Fruit fly (Drosophila melanogaster) whole organism, embryonic: ENCODE data around the gene pkaap.

Source experiments
- ATbp ChIP-seq: fragments of 200-800 bp; sonication (Bioruptor generic); optimal IDR thresholded peaks from 2 replicates; lab custom pipeline; 2017; ENCODE audit warnings: missing biosample characterization, mild to moderate bottlenecking, missing genetic modification characterization, missing genetic modification reagents
- Adf1 ChIP-seq: fragments of 200-800 bp; sonication (Bioruptor generic); IDR thresholded peaks from 2 replicates; pipeline ENCODE4 v1.3.6; 2022; ENCODE audit warnings: missing biosample characterization, missing genetic modification characterization
- Bgb ChIP-seq: fragments of 200-800 bp; sonication (Bioruptor generic); IDR thresholded peaks from 2 replicates; pipeline ENCODE4 v1.3.6; 2022; ENCODE audit warnings: missing biosample characterization, missing genetic modification characterization; ENCODE audit not compliant: partially characterized antibody
- C15 ChIP-seq: fragments of 200-800 bp; sonication (Bioruptor generic); IDR thresholded peaks from 3 replicates; pipeline ENCODE4 v1.3.6; 2022; ENCODE audit warnings: missing biosample characterization, missing genetic modification characterization
- CG10267 ChIP-seq: fragments of 200-800 bp; sonication (Bioruptor generic); optimal IDR thresholded peaks from 2 replicates; lab custom pipeline; 2018; ENCODE audit warnings: missing biosample characterization, mild to moderate bottlenecking, missing genetic modification characterization, moderate library complexity
- CG10321 ChIP-seq: fragments of 200-800 bp; sonication (Bioruptor generic); IDR thresholded peaks from 2 replicates; pipeline ENCODE4 v1.3.6; 2022; ENCODE audit warnings: missing biosample characterization, missing genetic modification characterization
- CG10654 ChIP-seq: fragments of 200-800 bp; sonication (Bioruptor generic); optimal IDR thresholded peaks from 2 replicates; lab custom pipeline; 2016; ENCODE audit warnings: missing biosample characterization, missing genetic modification characterization
- CG11504 ChIP-seq: fragments of 200-800 bp; sonication (Bioruptor generic); optimal IDR thresholded peaks from 3 replicates; lab custom pipeline; 2019; ENCODE audit warnings: missing biosample characterization, mild to moderate bottlenecking, missing genetic modification characterization, moderate library complexity
- CG11696 ChIP-seq: fragments of 200-800 bp; sonication (Bioruptor generic); IDR thresholded peaks from 2 replicates; pipeline ENCODE4 v1.3.6; 2022; ENCODE audit warnings: missing biosample characterization, missing genetic modification characterization
- CG3281 ChIP-seq: fragments of 200-800 bp; sonication (Bioruptor generic); optimal IDR thresholded peaks from 3 replicates; lab custom pipeline; 2017; ENCODE audit warnings: missing biosample characterization, mild to moderate bottlenecking, missing genetic modification characterization
- CG3726 ChIP-seq: fragments of 200-800 bp; sonication (Bioruptor generic); IDR thresholded peaks from 3 replicates; pipeline ENCODE4, ENCODE4 v1.3.6; 2022; ENCODE audit warnings: missing biosample characterization, missing genetic modification characterization
- CG4617 ChIP-seq: fragments of 200-800 bp; sonication (Bioruptor generic); optimal IDR thresholded peaks from 3 replicates; lab custom pipeline; 2016; ENCODE audit warnings: missing biosample characterization, missing genetic modification characterization, borderline replicate concordance
- CG6765 ChIP-seq: fragments of 200-800 bp; sonication (Bioruptor generic); optimal IDR thresholded peaks from 3 replicates; lab custom pipeline; 2017; ENCODE audit warnings: missing biosample characterization, mild to moderate bottlenecking, missing genetic modification characterization
- CG9609 ChIP-seq: fragments of 200-800 bp; sonication (Bioruptor generic); optimal IDR thresholded peaks from 3 replicates; lab custom pipeline; 2016; ENCODE audit warnings: missing biosample characterization, missing genetic modification characterization
- Dp ChIP-seq: fragments of 200-800 bp; sonication (Bioruptor generic); optimal IDR thresholded peaks from 2 replicates; lab custom pipeline; 2018; ENCODE audit warnings: missing biosample characterization, mild to moderate bottlenecking, missing genetic modification characterization, moderate library complexity
- E2f1 ChIP-seq: fragments of 200-800 bp; sonication (Bioruptor generic); IDR thresholded peaks from 2 replicates; pipeline ENCODE4 v1.3.6; 2022; ENCODE audit warnings: missing biosample characterization, missing genetic modification characterization
- Fer1 ChIP-seq: fragments of 200-800 bp; sonication (Bioruptor generic); optimal IDR thresholded peaks from 2 replicates; lab custom pipeline; 2017; ENCODE audit warnings: missing biosample characterization, mild to moderate bottlenecking, missing genetic modification characterization
- Gug ChIP-seq: fragments of 200-800 bp; sonication (Bioruptor generic); IDR thresholded peaks from 4 replicates; pipeline ENCODE4 v1.3.6; 2022; ENCODE audit warnings: missing biosample characterization, missing genetic modification characterization
- HLH3B ChIP-seq: fragments of 200-800 bp; sonication (Bioruptor generic); IDR thresholded peaks from 2 replicates; pipeline ENCODE4 v1.3.6; 2022; ENCODE audit warnings: missing biosample characterization, missing genetic modification characterization
- Hr51 ChIP-seq, 2 experiments: fragments of 200-800 bp; sonication (Bioruptor generic); optimal IDR thresholded peaks; 2 replicates in 1 of 2; 3 replicates in 1 of 2; lab custom pipeline; 2016 to 2018; ENCODE audit warnings: missing biosample characterization in 2 of 2, missing genetic modification characterization in 2 of 2, mild to moderate bottlenecking in 1 of 2, moderate library complexity in 1 of 2
- Med ChIP-seq: fragments of 200-800 bp; sonication (Bioruptor generic); peaks from one replicate; lab custom pipeline; 2016; ENCODE audit warnings: missing biosample characterization, missing genetic modification characterization, mild to moderate bottlenecking, inconsistent platforms, moderate library complexity
- NC2α ChIP-seq: fragments of 200-800 bp; sonication (Bioruptor generic); optimal IDR thresholded peaks from 2 replicates; lab custom pipeline; 2016; ENCODE audit warnings: missing biosample characterization, missing genetic modification characterization
- Rfx ChIP-seq: fragments of 200-800 bp; sonication (Bioruptor generic); IDR thresholded peaks from 2 replicates; pipeline ENCODE4 v1.3.6; 2022; ENCODE audit warnings: missing biosample characterization, missing genetic modification characterization
- Ssrp ChIP-seq: fragments of 200-800 bp; sonication (Bioruptor generic); optimal IDR thresholded peaks from 2 replicates; lab custom pipeline; 2018; ENCODE audit warnings: missing biosample characterization, mild to moderate bottlenecking, missing genetic modification characterization, moderate library complexity
- YL-1 ChIP-seq: fragments of 200-800 bp; sonication (Bioruptor generic); optimal IDR thresholded peaks from 3 replicates; lab custom pipeline; 2017; ENCODE audit warnings: missing biosample characterization, mild to moderate bottlenecking, missing genetic modification characterization
- ara ChIP-seq: fragments of 200-800 bp; sonication (Bioruptor generic); IDR thresholded peaks from 2 replicates; pipeline ENCODE4 v1.3.6; 2022; ENCODE audit warnings: missing biosample characterization, missing genetic modification characterization
- az2 ChIP-seq: fragments of 200-800 bp; sonication (Bioruptor generic); optimal IDR thresholded peaks from 3 replicates; lab custom pipeline; 2016; ENCODE audit warnings: missing biosample characterization, missing genetic modification characterization
- cg ChIP-seq: fragments of 200-800 bp; sonication (Bioruptor generic); optimal IDR thresholded peaks from 3 replicates; lab custom pipeline; 2019; ENCODE audit warnings: missing biosample characterization, mild to moderate bottlenecking, missing genetic modification characterization, moderate library complexity
- ci ChIP-seq: fragments of 200-800 bp; sonication (Bioruptor generic); IDR thresholded peaks from 3 replicates; pipeline ENCODE4 v1.3.6; 2022; ENCODE audit warnings: missing biosample characterization, missing genetic modification characterization
- corto ChIP-seq: fragments of 200-800 bp; sonication (Bioruptor generic); optimal IDR thresholded peaks from 2 replicates; lab custom pipeline; 2016; ENCODE audit warnings: missing biosample characterization, mild to moderate bottlenecking, missing genetic modification characterization, moderate library complexity
- crol ChIP-seq: fragments of 200-800 bp; sonication (Bioruptor generic); IDR thresholded peaks from 2 replicates; pipeline ENCODE4 v1.3.6; 2022; ENCODE audit warnings: missing biosample characterization, missing genetic modification characterization
- ftz-f1 ChIP-seq: fragments of 200-800 bp; sonication (Bioruptor generic); optimal IDR thresholded peaks from 2 replicates; lab custom pipeline; 2016; ENCODE audit warnings: missing biosample characterization, missing genetic modification characterization
- kah ChIP-seq: fragments of 200-800 bp; sonication (Bioruptor generic); optimal IDR thresholded peaks from 2 replicates; lab custom pipeline; 2018; ENCODE audit warnings: missing biosample characterization, mild to moderate bottlenecking, missing genetic modification characterization
- kni ChIP-seq: fragments of 200-800 bp; sonication (Bioruptor generic); optimal IDR thresholded peaks from 3 replicates; lab custom pipeline; 2017; ENCODE audit warnings: mild to moderate bottlenecking, missing biosample characterization, missing genetic modification reagents, missing genetic modification characterization
- lab ChIP-seq: fragments of 200-800 bp; sonication (Bioruptor generic); optimal IDR thresholded peaks from 3 replicates; lab custom pipeline; 2017; ENCODE audit warnings: missing biosample characterization, missing genetic modification characterization, mild to moderate bottlenecking, moderate library complexity, missing genetic modification reagents
- lbe ChIP-seq: fragments of 200-800 bp; sonication (Bioruptor generic); optimal IDR thresholded peaks from 2 replicates; lab custom pipeline; 2016; ENCODE audit warnings: missing biosample characterization, mild to moderate bottlenecking, missing genetic modification characterization
- nerfin-2 ChIP-seq: fragments of 200-800 bp; sonication (Bioruptor generic); IDR thresholded peaks from 2 replicates; pipeline ENCODE4 v1.3.6; 2022; ENCODE audit warnings: missing biosample characterization, missing genetic modification characterization; ENCODE audit not compliant: partially characterized antibody
- nom ChIP-seq: fragments of 200-800 bp; sonication (Bioruptor generic); optimal IDR thresholded peaks from 2 replicates; lab custom pipeline; 2017; ENCODE audit warnings: missing biosample characterization, missing genetic modification characterization, mild to moderate bottlenecking, moderate library complexity, missing genetic modification reagents
- pan ChIP-seq, 4 experiments: fragments of >200 bp in 3 of 4; fragments of 200-800 bp in 1 of 4; sonication (Bioruptor generic) in 1 of 4; optimal IDR thresholded peaks in 3 of 4; IDR thresholded peaks in 1 of 4; 2 replicates each; pipeline versions ENCODE4 v1.3.6 to Lab custom; 2017 to 2022; ENCODE audit warnings: missing biosample characterization in 2 of 4, missing genetic modification characterization in 2 of 4, mixed read lengths in 1 of 4
- phol ChIP-seq: fragments of 200-800 bp; sonication (Bioruptor generic); optimal IDR thresholded peaks from 3 replicates; lab custom pipeline; 2018; ENCODE audit warnings: missing biosample characterization, mild to moderate bottlenecking, missing genetic modification characterization, moderate library complexity
- ranshi ChIP-seq: fragments of 200-800 bp; sonication (Bioruptor generic); IDR thresholded peaks from 2 replicates; pipeline ENCODE4 v1.3.6; 2022; ENCODE audit warnings: missing biosample characterization, missing genetic modification characterization
- seq ChIP-seq: fragments of 200-800 bp; sonication (Bioruptor generic); IDR thresholded peaks from 2 replicates; pipeline ENCODE4 v1.3.6; 2022; ENCODE audit warnings: missing biosample characterization, missing genetic modification characterization
- so ChIP-seq: fragments of 200-800 bp; sonication (Bioruptor generic); IDR thresholded peaks from 3 replicates; pipeline ENCODE4 v1.3.6; 2022; ENCODE audit warnings: missing biosample characterization, missing genetic modification characterization
- sr ChIP-seq: fragments of 200-800 bp; sonication (Bioruptor generic); IDR thresholded peaks from 3 replicates; pipeline ENCODE4 v1.3.6; 2022; ENCODE audit warnings: missing biosample characterization, missing genetic modification characterization
- tll ChIP-seq, 2 experiments: fragments of 200-800 bp in 1 of 2; fragments of >200 bp in 1 of 2; sonication (Bioruptor generic) in 1 of 2; optimal IDR thresholded peaks; 2 replicates each; lab custom pipeline; 2017 to 2019; ENCODE audit warnings: missing biosample characterization in 2 of 2, missing genetic modification characterization in 2 of 2, mild to moderate bottlenecking in 1 of 2, moderate library complexity in 1 of 2
- trem ChIP-seq: fragments of 200-800 bp; optimal IDR thresholded peaks from 3 replicates; lab custom pipeline; 2019; ENCODE audit warnings: missing biosample characterization, mild to moderate bottlenecking, missing genetic modification characterization, moderate library complexity
- tup ChIP-seq: fragments of 200-800 bp; sonication (Bioruptor generic); optimal IDR thresholded peaks from 2 replicates; lab custom pipeline; 2016; ENCODE audit warnings: missing biosample characterization, mild to moderate bottlenecking, missing genetic modification characterization, moderate library complexity
- vvl ChIP-seq: fragments of 200-800 bp; sonication (Bioruptor generic); IDR thresholded peaks from 2 replicates; pipeline ENCODE4 v1.3.6; 2022; ENCODE audit warnings: missing biosample characterization, missing genetic modification characterization

The pkaap gene

dm6 chr2L:16323544-16323943 lies 35.5 kb downstream of the pkaap start (continued):
- TF ChIP-seq Fer1 (GFP tag; lab: Kevin White, UChicago) (no peak), CG4617 (no peak), nom (GFP tag; lab: Kevin White, UChicago) (no peak), nerfin-2 (GFP tag; lab: Robert Waterston, UW) (no peak), CG9609 (GFP tag; lab: Kevin White, UChicago) (no peak), Hr51 (GFP tag; optimal IDR thresholded peaks at IDR 0.05; lab: Kevin White, UChicago) (no peak), lab (GFP tag; lab: Kevin White, UChicago) (no peak), kni (peak; percentile 66), CG3726 (no peak), Gug (GFP tag; lab: Robert Waterston, UW) (no peak), tll (GFP tag; optimal IDR thresholded peaks at IDR 0.05; lab: Kevin White, UChicago) (peak in 1 of 2 experiments; percentile 86), CG3281 (GFP tag; lab: Kevin White, UChicago) (no peak)

- TF ChIP-seq CG10321: peak; percentile 94
- TF ChIP-seq phol: peak; percentile 11
- TF ChIP-seq CG10267 (tag; lab: Kevin White, UChicago): peak; percentile 83
- TF ChIP-seq CG11696 (GFP tag; lab: Robert Waterston, UW): 0 out of 2 replicates have a peak, but pooled peaks have one; percentile 28
- TF ChIP-seq tup (GFP tag; lab: Kevin White, UChicago): peak; percentile 4
- TF ChIP-seq lbe (GFP tag; lab: Kevin White, UChicago): peak; percentile 59
- 0 out of 2 replicates have a peak, but pooled peaks have one; percentile 10 for TF ChIP-seq ranshi (GFP tag; lab: Robert Waterston, UW)
- TF ChIP-seq lab (GFP tag; lab: Kevin White, UChicago): peak; percentile 23
- peak; percentile 7; the same call in 1 of the 2 replicates for TF ChIP-seq HLH3B (GFP tag; lab: Robert Waterston, UW)
- TF ChIP-seq corto (GFP tag; lab: Kevin White, UChicago): peak; percentile 62
- TF ChIP-seq cg (GFP tag; lab: Kevin White, UChicago): peak; percentile 83
- TF ChIP-seq C15: no peak
- peak; percentile 11 for TF ChIP-seq CG11504 (tag; lab: Kevin White, UChicago)
- TF ChIP-seq ara: peak; percentile 54
- TF ChIP-seq crol (GFP tag; lab: Robert Waterston, UW): peak; percentile 93
- TF ChIP-seq kah: peak; percentile 98
- peak; percentile 63; the same call in 1 of the 2 replicates for TF ChIP-seq E2f1
- no peak; the same call in 1 of the 2 replicates for TF ChIP-seq Bgb (GFP tag; lab: Robert Waterston, UW)
- TF ChIP-seq ftz-f1: no peak
- no peak for TF ChIP-seq az2 (GFP tag; lab: Kevin White, UChicago)
- 0 out of 2 replicates have a peak, but pooled peaks have one; percentile 27 for TF ChIP-seq Rfx (GFP tag; lab: Robert Waterston, UW)
- peak; percentile 24; the same call in 1 of the 2 replicates for TF ChIP-seq vvl (GFP tag; lab: Robert Waterston, UW)
- TF ChIP-seq Adf1 (GFP tag; lab: Robert Waterston, UW): peak; percentile 53
- peak; percentile 33 for TF ChIP-seq YL-1
- TF ChIP-seq sr (GFP tag; lab: Robert Waterston, UW): 0 out of 3 replicates have a peak, but pooled peaks have one; percentile 8
- no peak for TF ChIP-seq Ssrp
- peak; percentile 9 for TF ChIP-seq CG6765
- TF ChIP-seq ATbp: peak; percentile 5
- no peak for TF ChIP-seq trem (tag; lab: Kevin White, UChicago)
- peak; percentile 25 for TF ChIP-seq Dp (GFP tag; lab: Kevin White, UChicago)
- TF ChIP-seq ci (GFP tag; lab: Robert Waterston, UW): peak; percentile 72; the same call in 2 of the 3 replicates
- no peak for TF ChIP-seq pan (optimal IDR thresholded peaks at IDR 0.05; lab: Kevin White, UChicago)
- TF ChIP-seq pan (GFP tag; optimal IDR thresholded peaks at IDR 0.05 in 1 of 2, IDR thresholded peaks at IDR 0.05 in 1 of 2): peak in 1 of 2 experiments; percentile 74
- peak; percentile 46 for TF ChIP-seq Med (GFP tag; lab: Kevin White, UChicago)
- TF ChIP-seq so: 0 out of 3 replicates have a peak, but pooled peaks have one; percentile 25
- no peak for TF ChIP-seq CG10654 (GFP tag; lab: Kevin White, UChicago)
- no peak for TF ChIP-seq NC2α (GFP tag; lab: Kevin White, UChicago)
- peak; percentile 29; the same call in 1 of the 2 replicates for TF ChIP-seq seq
These were observed 36.7 kb downstream of the pkaap start for dm6 chr2L:16324833-16325232.
